Fruit fly (Drosophila melanogaster) Kc167 (cell line): ENCODE measurements around the gene Trm1.

Experiments used
- h ChIP-seq: fragments of >200 bp; optimal IDR thresholded peaks from 3 replicates; lab custom pipeline; 2018; ENCODE audit warnings: missing external identifiers
- ttk ChIP-seq: sonication (Bioruptor generic); optimal IDR thresholded peaks from 2 replicates; lab custom pipeline; 2017; ENCODE audit warnings: missing external identifiers

- TF ChIP-seq ttk (lab: Kevin White, UChicago) (no peak), h (lab: Kevin White, UChicago) (no peak)
These were observed 29.4 kb downstream of the Trm1 start for dm6 chr2L:12457201-12457600.
